Worm (Caenorhabditis elegans): ENCODE results near the gene ins-16.
A peak's percentile ranks its signal among the peaks of the same experiment; 100 is the strongest.

ins-16 gene

DNA sequence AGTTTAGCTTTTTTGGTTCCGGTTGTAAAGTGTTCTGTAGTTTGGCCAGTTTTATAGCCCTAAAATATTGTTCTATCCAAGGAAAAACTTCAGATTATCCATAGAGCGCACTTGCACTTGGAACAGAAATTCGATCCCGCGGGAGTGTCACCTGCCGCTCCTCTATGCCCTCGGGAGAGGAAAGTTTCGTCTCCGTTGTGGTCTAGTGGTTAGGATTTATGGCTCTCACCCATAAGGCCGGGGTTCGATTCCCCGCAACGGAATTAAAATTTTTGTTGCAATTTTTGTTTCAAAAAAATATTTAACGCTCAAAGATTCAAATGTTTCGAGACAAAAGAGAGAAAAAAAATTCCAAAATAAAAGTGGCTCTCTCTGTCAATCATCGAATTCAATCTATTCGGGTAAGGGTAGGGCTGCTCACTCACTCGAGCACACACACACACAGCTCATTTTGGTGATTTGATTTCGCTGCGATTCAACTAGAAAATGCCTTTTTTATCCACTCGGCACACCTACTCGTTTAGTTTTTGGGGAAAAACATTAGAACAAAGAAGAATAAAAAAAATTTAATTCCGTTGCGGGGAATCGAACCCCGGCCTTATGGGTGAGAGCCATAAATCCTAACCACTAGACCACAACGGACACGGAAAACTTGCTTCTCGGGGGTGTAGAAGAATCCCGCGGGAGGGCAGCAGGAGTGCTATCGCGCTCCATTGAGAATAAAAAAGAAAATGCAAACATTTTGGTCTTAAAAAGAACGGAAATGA, 28.2 kb downstream of the ins-16 start (continued):
- TF ChIP-seq nhr-71 (tag; optimal IDR thresholded peaks at IDR 0.05) (peak; percentile 52), isw-1 (GFP tag; IDR thresholded peaks at IDR 0.05) (no peak), nhr-84 (tag; optimal IDR thresholded peaks at IDR 0.05) (no peak), C16A3.4 (tag; optimal IDR thresholded peaks at IDR 0.05) (peak; percentile 23), unc-98 (GFP tag; IDR thresholded peaks at IDR 0.05) (no peak), nhr-47 (tag; optimal IDR thresholded peaks at IDR 0.05) (peak; percentile 26), C34B4.2 (tag; optimal IDR thresholded peaks at IDR 0.05) (no peak), lin-13 (GFP tag; optimal IDR thresholded peaks at IDR 0.05) (peak; percentile 20), ces-1 (GFP tag; optimal IDR thresholded peaks at IDR 0.05) (no peak), unc-62 (GFP tag; optimal IDR thresholded peaks at IDR 0.05) (no peak), sox-4 (tag; optimal IDR thresholded peaks at IDR 0.05) (no peak), nhr-12 (tag; optimal IDR thresholded peaks at IDR 0.05) (no peak), nhr-19 (GFP tag; conservative IDR thresholded peaks at IDR 0.05) (peak; percentile 64), F16B12.6 (tag; optimal IDR thresholded peaks at IDR 0.05) (no peak), mdl-1 (tag; optimal IDR thresholded peaks at IDR 0.05) (no peak), pag-3 (tag; optimal IDR thresholded peaks at IDR 0.05; ENCODE audit: borderline replicate concordance, insufficient read depth) (no peak), lin-39 (tag; optimal IDR thresholded peaks at IDR 0.05) (no peak), nhr-76 (tag; optimal IDR thresholded peaks at IDR 0.05) (no peak), unc-30 (tag; optimal IDR thresholded peaks at IDR 0.05) (no peak), ztf-4 (tag; optimal IDR thresholded peaks at IDR 0.05) (no peak), elt-3 (tag; optimal IDR thresholded peaks at IDR 0.05) (no peak), mep-1 (tag; optimal IDR thresholded peaks at IDR 0.05) (peak; percentile 2), zip-4 (GFP tag; optimal IDR thresholded peaks at IDR 0.05) (no peak), dpl-1 (GFP tag; optimal IDR thresholded peaks at IDR 0.05) (peak in 2 of 3 experiments; percentile 43 to 53), lin-35 (GFP tag; optimal IDR thresholded peaks at IDR 0.05) (peak; percentile 30 to 57), ama-1 (optimal IDR thresholded peaks at IDR 0.05) (no peak), grh-1 (GFP tag; IDR thresholded peaks at IDR 0.05) (no peak), efl-3 (GFP tag; optimal IDR thresholded peaks at IDR 0.05) (no peak), nhr-11 (tag; optimal IDR thresholded peaks at IDR 0.05) (no peak), pqm-1 (tag; optimal IDR thresholded peaks at IDR 0.05) (no peak), rnt-1 (tag; optimal IDR thresholded peaks at IDR 0.05) (peak; percentile 83), fkh-4 (tag; optimal IDR thresholded peaks at IDR 0.05; ENCODE audit: borderline replicate concordance) (no peak), unc-130 (tag; optimal IDR thresholded peaks at IDR 0.05) (no peak), nhr-237 (tag; optimal IDR thresholded peaks at IDR 0.05) (no peak), snpc-4 (tag; optimal IDR thresholded peaks at IDR 0.05) (no peak), ceh-90 (tag; optimal IDR thresholded peaks at IDR 0.05) (no peak), lir-3 (tag; optimal IDR thresholded peaks at IDR 0.05; ENCODE audit: poor library complexity) (no peak), ceh-63 (GFP tag; optimal IDR thresholded peaks at IDR 0.05) (peak; percentile 40), zag-1 (tag; optimal IDR thresholded peaks at IDR 0.05) (no peak), nhr-85 (tag) (peak; percentile 63), tbx-2 (tag; optimal IDR thresholded peaks at IDR 0.05) (no peak), dsc-1 (tag; optimal IDR thresholded peaks at IDR 0.05) (no peak), pax-3 (tag; optimal IDR thresholded peaks at IDR 0.05) (no peak)

DNA sequence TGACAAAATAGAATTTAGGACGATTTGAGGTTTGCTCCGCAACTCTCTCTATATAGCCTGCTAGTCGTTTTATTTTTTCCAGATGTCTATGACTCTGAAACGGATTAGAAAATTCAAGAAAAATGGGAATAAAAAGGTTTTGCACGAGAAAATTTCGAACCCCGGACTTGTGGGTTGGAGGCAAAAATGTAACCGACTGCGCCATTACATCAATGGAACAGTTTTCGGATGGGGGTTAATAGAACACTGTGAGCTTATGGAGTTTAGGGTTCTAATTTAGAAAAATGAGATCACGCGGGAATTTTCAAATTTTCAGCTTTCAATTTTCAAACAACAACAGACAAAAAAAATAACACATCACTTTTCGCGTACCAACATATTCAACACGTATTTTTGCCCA, 29.0 kb downstream of the ins-16 start:
- TF ChIP-seq vab-15 (tag; optimal IDR thresholded peaks at IDR 0.05), result no peak
- TF ChIP-seq snu-23 (GFP tag; optimal IDR thresholded peaks at IDR 0.05), result no peak
- TF ChIP-seq aha-1 (tag; optimal IDR thresholded peaks at IDR 0.05), result no peak
- TF ChIP-seq sox-4 (tag; optimal IDR thresholded peaks at IDR 0.05), result no peak
- no peak for TF ChIP-seq unc-98 (GFP tag; IDR thresholded peaks at IDR 0.05)
- TF ChIP-seq elt-3 (tag; optimal IDR thresholded peaks at IDR 0.05), result no peak
- TF ChIP-seq ceh-82 (tag; optimal IDR thresholded peaks at IDR 0.05), result no peak
- no peak for TF ChIP-seq zag-1 (tag; optimal IDR thresholded peaks at IDR 0.05)
- TF ChIP-seq tlp-1 (tag; optimal IDR thresholded peaks at IDR 0.05), result no peak
- no peak for TF ChIP-seq ets-5 (GFP tag; IDR thresholded peaks at IDR 0.05)

Data from whole organism, L1 larva.